Worm (Caenorhabditis elegans): ENCODE measurements around the gene F29F11.20.
A peak's percentile ranks its signal among the peaks of the same experiment; 100 is the strongest.

Gene F29F11.20

ce11 chrV:10681117-10681959 is 6.4 kb upstream of the F29F11.20 start (continued):
- TF ChIP-seq T20F7.1 (GFP tag; optimal IDR thresholded peaks at IDR 0.05) (no peak), lin-38 (GFP tag; IDR thresholded peaks at IDR 0.05) (no peak), lin-1 (GFP tag; IDR thresholded peaks at IDR 0.05) (peak; percentile 23; the same call in 1 of the 2 replicates), Y75B8A.6 (GFP tag; IDR thresholded peaks at IDR 0.05) (no peak), arid-1 (GFP tag; conservative IDR thresholded peaks at IDR 0.05) (no peak), nhr-11 (tag; optimal IDR thresholded peaks at IDR 0.05) (peak; percentile 63), mep-1 (tag; optimal IDR thresholded peaks at IDR 0.05) (peak; percentile 11), dve-1 (tag; optimal IDR thresholded peaks at IDR 0.05; ENCODE audit: insufficient read depth) (peak; percentile 64), snpc-1.2 (GFP tag; IDR thresholded peaks at IDR 0.05) (no peak), duxl-1 (tag; optimal IDR thresholded peaks at IDR 0.05; ENCODE audit: poor library complexity) (no peak), madf-9 (GFP tag; conservative IDR thresholded peaks at IDR 0.05) (no peak), pqm-1 (tag; optimal IDR thresholded peaks at IDR 0.05) (peak; percentile 47), mdt-29 (GFP tag; IDR thresholded peaks at IDR 0.05) (no peak), ces-1 (GFP tag; optimal IDR thresholded peaks at IDR 0.05) (no peak), unc-62 (GFP tag; optimal IDR thresholded peaks at IDR 0.05 in 1 of 2) (peak in 1 of 2 experiments; percentile 56), unc-62 (tag; optimal IDR thresholded peaks at IDR 0.05) (no peak), madf-5 (GFP tag; IDR thresholded peaks at IDR 0.05) (no peak), aly-2 (tag; optimal IDR thresholded peaks at IDR 0.05) (no peak), hif-1 (tag; optimal IDR thresholded peaks at IDR 0.05) (no peak), nhr-237 (tag; optimal IDR thresholded peaks at IDR 0.05) (no peak), nhr-25 (tag; optimal IDR thresholded peaks at IDR 0.05; ENCODE audit: borderline replicate concordance, insufficient read depth) (no peak), cey-2 (tag; optimal IDR thresholded peaks at IDR 0.05; ENCODE audit: borderline replicate concordance, insufficient read depth) (no peak), Y105C5A.15 (GFP tag; IDR thresholded peaks at IDR 0.05) (no peak), ztf-11 (tag; optimal IDR thresholded peaks at IDR 0.05) (no peak), attf-4 (tag; optimal IDR thresholded peaks at IDR 0.05) (peak; percentile 1), zfp-3 (GFP tag; conservative IDR thresholded peaks at IDR 0.05) (no peak), saeg-2 (GFP tag; IDR thresholded peaks at IDR 0.05) (no peak), Y48G9A.11 (GFP tag; IDR thresholded peaks at IDR 0.05) (no peak), ceh-82 (tag; optimal IDR thresholded peaks at IDR 0.05) (no peak), set-16 (GFP tag; IDR thresholded peaks at IDR 0.05) (peak; percentile 45; the same call in 1 of the 2 replicates), nhr-28 (tag; optimal IDR thresholded peaks at IDR 0.05) (peak; percentile 57), php-3 (GFP tag; IDR thresholded peaks at IDR 0.05) (no peak), egl-43 (GFP tag; IDR thresholded peaks at IDR 0.05) (0 out of 2 replicates have a peak, but pooled peaks have one; percentile 11), F26F4.8 (GFP tag; conservative IDR thresholded peaks at IDR 0.05) (no peak), nhr-41 (GFP tag; IDR thresholded peaks at IDR 0.05) (no peak; the same call in 1 of the 2 replicates), nhr-77 (tag; optimal IDR thresholded peaks at IDR 0.05) (no peak), pha-4 (GFP tag; IDR thresholded peaks at IDR 0.05) (no peak), pha-4 (tag; optimal IDR thresholded peaks at IDR 0.05) (no peak), hlh-30 (tag; optimal IDR thresholded peaks at IDR 0.05; ENCODE audit: insufficient read depth) (peak; percentile 24), aha-1 (tag) (peak; percentile 75), daf-19 (GFP tag; conservative IDR thresholded peaks at IDR 0.05) (no peak), ceh-62 (tag; optimal IDR thresholded peaks at IDR 0.05) (no peak), F10B5.3 (tag; optimal IDR thresholded peaks at IDR 0.05) (no peak), hmg-1.1 (GFP tag; IDR thresholded peaks at IDR 0.05) (peak; percentile 53; the same call in 1 of the 2 replicates), T26A8.4 (GFP tag; IDR thresholded peaks at IDR 0.05) (0 out of 2 replicates have a peak, but pooled peaks have one; percentile 39), nhr-76 (tag; optimal IDR thresholded peaks at IDR 0.05) (no peak), nhr-111 (GFP tag; optimal IDR thresholded peaks at IDR 0.05) (no peak), lir-3 (tag; optimal IDR thresholded peaks at IDR 0.05) (no peak), R02D3.7 (tag; optimal IDR thresholded peaks at IDR 0.05) (no peak)
